Worm (Caenorhabditis elegans): ENCODE results near the gene sul-3.

Gene sul-3

ce11 chrX:7823108-7823704 lies 10.8 kb downstream of the sul-3 start, which contains the start of gene eef-1A.2:
eef-1A.2 (plus strand) TSS chrX:7823654.
- TF ChIP-seq nhr-237 (tag; optimal IDR thresholded peaks at IDR 0.05) = peak; percentile 74
- TF ChIP-seq unc-120 (tag; optimal IDR thresholded peaks at IDR 0.05; ENCODE audit: poor library complexity, severe bottlenecking) = peak; percentile 64
- TF ChIP-seq drap-1 (GFP tag; optimal IDR thresholded peaks at IDR 0.05) = peak; percentile 71
- TF ChIP-seq elt-3 (tag; optimal IDR thresholded peaks at IDR 0.05) = peak; percentile 49
- TF ChIP-seq hlh-1 (tag; optimal IDR thresholded peaks at IDR 0.05) = peak; percentile 82
- peak; percentile 73 for TF ChIP-seq unc-62 (GFP tag; optimal IDR thresholded peaks at IDR 0.05)
- TF ChIP-seq lsy-2 (tag; optimal IDR thresholded peaks at IDR 0.05) = peak; percentile 77
- TF ChIP-seq ceh-39 (tag; optimal IDR thresholded peaks at IDR 0.05) = peak; percentile 97
- TF ChIP-seq nhr-12 (tag; optimal IDR thresholded peaks at IDR 0.05) = no peak
- TF ChIP-seq ceh-43 (GFP tag; optimal IDR thresholded peaks at IDR 0.05) = peak; percentile 40
- peak; percentile 91 for TF ChIP-seq nhr-2 (tag; optimal IDR thresholded peaks at IDR 0.05)
- TF ChIP-seq pha-4 (tag; optimal IDR thresholded peaks at IDR 0.05) = peak; percentile 93
- peak; percentile 48 for TF ChIP-seq M03D4.4 (tag; optimal IDR thresholded peaks at IDR 0.05)
- TF ChIP-seq cnd-1 (tag; optimal IDR thresholded peaks at IDR 0.05) = peak; percentile 55
- peak; percentile 27 for TF ChIP-seq lin-32 (GFP tag; optimal IDR thresholded peaks at IDR 0.05)
- TF ChIP-seq ztf-11 (tag; optimal IDR thresholded peaks at IDR 0.05) = peak; percentile 47
- TF ChIP-seq ham-2 (GFP tag; optimal IDR thresholded peaks at IDR 0.05) = peak; percentile 31
- no peak for TF ChIP-seq mab-5 (tag; optimal IDR thresholded peaks at IDR 0.05)
- TF ChIP-seq lin-13 (tag; optimal IDR thresholded peaks at IDR 0.05) = peak; percentile 54
- TF ChIP-seq snpc-4 (tag; optimal IDR thresholded peaks at IDR 0.05) = no peak
- TF ChIP-seq mls-2 (tag; optimal IDR thresholded peaks at IDR 0.05) = peak; percentile 82
- peak; percentile 26 for TF ChIP-seq sem-2 (GFP tag; optimal IDR thresholded peaks at IDR 0.05)
- peak; percentile 5 for TF ChIP-seq tbx-8 (GFP tag; optimal IDR thresholded peaks at IDR 0.05)
- TF ChIP-seq nhr-28 (tag; optimal IDR thresholded peaks at IDR 0.05) = no peak
- peak; percentile 53 for TF ChIP-seq sptf-1 (tag; optimal IDR thresholded peaks at IDR 0.05)
- TF ChIP-seq ces-1 (GFP tag; optimal IDR thresholded peaks at IDR 0.05) = peak; percentile 94
- no peak for TF ChIP-seq flh-1 (GFP tag; optimal IDR thresholded peaks at IDR 0.05)
- TF ChIP-seq bed-3 (GFP tag; optimal IDR thresholded peaks at IDR 0.05) = no peak
- TF ChIP-seq blmp-1 (tag; optimal IDR thresholded peaks at IDR 0.05) = no peak
- TF ChIP-seq zip-8 (tag; optimal IDR thresholded peaks at IDR 0.05) = no peak
- peak; percentile 90 for TF ChIP-seq mep-1 (tag; optimal IDR thresholded peaks at IDR 0.05)

ce11 chrX:7817555-7817954 lies 16.5 kb downstream of the sul-3 start:
- TF ChIP-seq unc-39 (tag; optimal IDR thresholded peaks at IDR 0.05) (no peak), tbx-8 (GFP tag; optimal IDR thresholded peaks at IDR 0.05) (no peak), lsy-2 (tag; optimal IDR thresholded peaks at IDR 0.05) (no peak), mls-2 (tag; optimal IDR thresholded peaks at IDR 0.05) (no peak), sptf-1 (tag; optimal IDR thresholded peaks at IDR 0.05) (no peak), unc-62 (GFP tag; optimal IDR thresholded peaks at IDR 0.05) (no peak), nhr-76 (tag; optimal IDR thresholded peaks at IDR 0.05) (no peak), lin-13 (tag; optimal IDR thresholded peaks at IDR 0.05) (no peak)

ce11 chrX:7816434-7816974 lies 17.5 kb downstream of the sul-3 start, which contains the start of the genes sek-1 and R03G5.6:
sek-1 (plus strand) TSS chrX:7816734.
R03G5.6 (minus strand) TSS chrX:7816924.
- TF ChIP-seq lin-32 (GFP tag; optimal IDR thresholded peaks at IDR 0.05) = no peak
- no peak for TF ChIP-seq ceh-39 (tag; optimal IDR thresholded peaks at IDR 0.05)

- TF ChIP-seq drap-1 (GFP tag; optimal IDR thresholded peaks at IDR 0.05) (no peak), mls-2 (tag; optimal IDR thresholded peaks at IDR 0.05) (no peak), hlh-1 (tag; optimal IDR thresholded peaks at IDR 0.05) (no peak), ceh-83 (GFP tag; optimal IDR thresholded peaks at IDR 0.05) (no peak), mab-5 (tag; optimal IDR thresholded peaks at IDR 0.05) (no peak), zip-8 (tag; optimal IDR thresholded peaks at IDR 0.05) (no peak), sem-2 (GFP tag; optimal IDR thresholded peaks at IDR 0.05) (no peak), nhr-28 (tag; optimal IDR thresholded peaks at IDR 0.05) (no peak)
Observed at ce11 chrX:7815230-7815629, 18.8 kb downstream of the sul-3 start.

All from whole organism, mixed stage, embryonic.